Worm (Caenorhabditis elegans) whole organism, mixed stage, embryonic: ENCODE measurements around the gene R07B7.9.

Experiments used
- M03D4.4 ChIP-seq: sonication (generic microtip); optimal IDR thresholded peaks from 2 replicates; lab custom pipeline; 2017; ENCODE audit warnings: mild to moderate bottlenecking, missing genetic modification characterization, missing compliant biosample characterization
- bed-3 ChIP-seq: fragments of 200-800 bp; sonication (Bioruptor generic); optimal IDR thresholded peaks from 3 replicates; lab custom pipeline; 2018; ENCODE audit warnings: mild to moderate bottlenecking, missing genetic modification characterization, moderate library complexity, missing compliant biosample characterization
- blmp-1 ChIP-seq: fragments of 150-350 bp; optimal IDR thresholded peaks from 2 replicates; lab custom pipeline; 2014; ENCODE audit warnings: missing biosample characterization, missing genetic modification characterization
- ceh-39 ChIP-seq: fragments of 150-350 bp; optimal IDR thresholded peaks from 2 replicates; lab custom pipeline; 2014; ENCODE audit warnings: missing biosample characterization, missing genetic modification characterization
- ceh-43 ChIP-seq: fragments of 200-800 bp; sonication (Bioruptor generic); optimal IDR thresholded peaks from 2 replicates; lab custom pipeline; 2018; ENCODE audit warnings: mild to moderate bottlenecking, missing genetic modification characterization, moderate library complexity, missing compliant biosample characterization
- ces-1 ChIP-seq: fragments of 150-350 bp; optimal IDR thresholded peaks from 2 replicates; lab custom pipeline; 2014; ENCODE audit warnings: missing biosample characterization, missing genetic modification reagents, missing genetic modification characterization
- elt-3 ChIP-seq: fragments of 150-350 bp; optimal IDR thresholded peaks from 2 replicates; lab custom pipeline; 2014; ENCODE audit warnings: missing biosample characterization, missing genetic modification characterization
- flh-1 ChIP-seq: fragments of 200-800 bp; sonication (Bioruptor generic); optimal IDR thresholded peaks from 2 replicates; lab custom pipeline; 2018; ENCODE audit warnings: mild to moderate bottlenecking, missing genetic modification characterization, moderate library complexity, missing compliant biosample characterization
- ham-2 ChIP-seq: fragments of 200-800 bp; sonication (Bioruptor generic); optimal IDR thresholded peaks from 2 replicates; lab custom pipeline; 2018; ENCODE audit warnings: mild to moderate bottlenecking, missing genetic modification characterization, missing compliant biosample characterization
- hlh-1 ChIP-seq: fragments of 150-350 bp; optimal IDR thresholded peaks from 2 replicates; lab custom pipeline; 2014; ENCODE audit warnings: missing biosample characterization, missing genetic modification reagents, missing genetic modification characterization
- lin-13 ChIP-seq: fragments of 150-350 bp; optimal IDR thresholded peaks from 2 replicates; lab custom pipeline; 2014; ENCODE audit warnings: missing biosample characterization, missing genetic modification characterization
- lsy-2 ChIP-seq: fragments of 150-350 bp; optimal IDR thresholded peaks from 2 replicates; lab custom pipeline; 2014; ENCODE audit warnings: missing biosample characterization, missing genetic modification characterization
- mab-5 ChIP-seq: fragments of 150-350 bp; optimal IDR thresholded peaks from 2 replicates; lab custom pipeline; 2014; ENCODE audit warnings: missing biosample characterization, missing genetic modification characterization
- mls-2 ChIP-seq: sonication (generic microtip); optimal IDR thresholded peaks from 2 replicates; lab custom pipeline; 2016; ENCODE audit warnings: mild to moderate bottlenecking, missing genetic modification characterization, moderate library complexity, missing compliant biosample characterization
- nhr-2 ChIP-seq: fragments of 150-350 bp; optimal IDR thresholded peaks from 2 replicates; lab custom pipeline; 2014; ENCODE audit warnings: missing biosample characterization, missing genetic modification characterization
- nhr-237 ChIP-seq: fragments of 150-350 bp; optimal IDR thresholded peaks from 2 replicates; lab custom pipeline; 2014; ENCODE audit warnings: missing biosample characterization, missing genetic modification characterization
- nhr-28 ChIP-seq: fragments of 150-350 bp; optimal IDR thresholded peaks from 2 replicates; lab custom pipeline; 2014; ENCODE audit warnings: missing biosample characterization, missing genetic modification characterization
- sem-2 ChIP-seq: fragments of 200-800 bp; sonication (Bioruptor generic); optimal IDR thresholded peaks from 2 replicates; lab custom pipeline; 2018; ENCODE audit warnings: mild to moderate bottlenecking, missing genetic modification characterization, missing compliant biosample characterization
- snpc-4 ChIP-seq: fragments of 150-350 bp; optimal IDR thresholded peaks from 2 replicates; lab custom pipeline; 2014; ENCODE audit warnings: missing biosample characterization, missing genetic modification characterization
- tbx-8 ChIP-seq: fragments of 200-800 bp; sonication (Bioruptor generic); optimal IDR thresholded peaks from 2 replicates; lab custom pipeline; 2018; ENCODE audit warnings: mild to moderate bottlenecking, missing genetic modification characterization, moderate library complexity, missing compliant biosample characterization
- unc-120 ChIP-seq: sonication (generic microtip); optimal IDR thresholded peaks from 2 replicates; lab custom pipeline; 2017; ENCODE audit warnings: missing genetic modification characterization, missing compliant biosample characterization; ENCODE audit not compliant: poor library complexity, severe bottlenecking
- unc-39 ChIP-seq: fragments of 150-350 bp; optimal IDR thresholded peaks from 2 replicates; lab custom pipeline; 2014; ENCODE audit warnings: missing biosample characterization, missing genetic modification characterization
- unc-62 ChIP-seq: fragments of 150-350 bp; optimal IDR thresholded peaks from 2 replicates; lab custom pipeline; 2014; ENCODE audit warnings: missing biosample characterization, missing genetic modification reagents, missing genetic modification characterization
- zip-8 ChIP-seq: fragments of 150-350 bp; optimal IDR thresholded peaks from 2 replicates; lab custom pipeline; 2014; ENCODE audit warnings: missing biosample characterization, missing genetic modification characterization
- ztf-11 ChIP-seq: fragments of 150-350 bp; optimal IDR thresholded peaks from 2 replicates; lab custom pipeline; 2014; ENCODE audit warnings: missing biosample characterization, missing genetic modification characterization

Gene R07B7.9

DNA sequence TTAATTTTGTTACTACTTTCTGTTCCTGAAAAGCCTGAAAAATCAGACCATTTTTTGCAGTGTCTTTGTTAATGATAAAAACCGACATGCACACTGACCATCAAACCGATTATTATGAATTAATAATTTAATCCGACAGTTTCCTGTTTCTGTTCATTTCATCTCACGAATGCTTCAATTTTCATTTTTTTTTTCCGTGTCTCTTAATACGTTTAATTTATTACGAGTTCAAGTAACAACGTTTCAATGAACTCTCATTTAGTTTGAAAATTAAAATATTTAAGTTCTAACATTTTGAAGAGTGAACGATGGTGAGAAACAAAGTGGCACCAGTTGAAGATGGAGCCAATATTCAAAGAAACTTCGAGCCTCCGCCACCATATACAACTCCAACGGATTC lies 34.5 kb upstream of the R07B7.9 start, which contains the start of gene spin-1:
spin-1 (plus strand) TSS at position 301 of the 400 bp plus-strand sequence.
- TF ChIP-seq ztf-11 (no peak), sem-2 (GFP tag; lab: Kevin White, UChicago) (no peak), nhr-28 (tag; lab: Kevin White, UChicago) (no peak), lsy-2 (tag; lab: Kevin White, UChicago) (no peak), M03D4.4 (tag; lab: Kevin White, UChicago) (no peak), flh-1 (GFP tag; lab: Kevin White, UChicago) (no peak), nhr-2 (tag; lab: Kevin White, UChicago) (no peak), unc-62 (GFP tag; lab: Kevin White, UChicago) (no peak), mls-2 (tag; lab: Kevin White, UChicago) (no peak), elt-3 (tag; lab: Kevin White, UChicago) (no peak), hlh-1 (tag; lab: Kevin White, UChicago) (no peak), ceh-39 (no peak), lin-13 (tag; lab: Kevin White, UChicago) (no peak), tbx-8 (GFP tag; lab: Kevin White, UChicago) (no peak), bed-3 (no peak)

DNA sequence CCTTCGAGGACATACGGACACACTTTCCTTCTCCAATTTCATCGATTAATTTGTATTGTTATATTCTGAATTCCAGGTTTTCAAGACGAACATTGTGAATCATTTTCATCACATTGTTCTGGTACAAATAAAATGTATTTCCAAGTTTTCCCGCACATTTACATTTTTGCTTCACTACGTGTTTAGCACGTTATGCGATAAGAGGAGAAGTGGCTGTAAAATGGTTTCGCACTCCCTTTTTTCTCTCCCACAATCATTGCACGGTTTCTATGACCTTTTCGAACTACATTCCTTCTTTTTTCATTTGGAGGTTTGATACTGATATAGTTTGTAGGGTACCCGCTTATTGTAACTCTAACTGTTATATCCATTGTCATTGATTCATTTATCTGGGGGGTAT lies 33.6 kb upstream of the R07B7.9 start:
- TF ChIP-seq lin-13 (tag; lab: Kevin White, UChicago) (no peak), nhr-28 (tag; lab: Kevin White, UChicago) (no peak), mls-2 (tag; lab: Kevin White, UChicago) (no peak), ceh-43 (GFP tag; lab: Kevin White, UChicago) (no peak), mab-5 (tag; lab: Kevin White, UChicago) (no peak), zip-8 (tag; lab: Kevin White, UChicago) (no peak), hlh-1 (tag; lab: Kevin White, UChicago) (no peak)
- TF ChIP-seq, all 35 proteins: peak for 0

DNA sequence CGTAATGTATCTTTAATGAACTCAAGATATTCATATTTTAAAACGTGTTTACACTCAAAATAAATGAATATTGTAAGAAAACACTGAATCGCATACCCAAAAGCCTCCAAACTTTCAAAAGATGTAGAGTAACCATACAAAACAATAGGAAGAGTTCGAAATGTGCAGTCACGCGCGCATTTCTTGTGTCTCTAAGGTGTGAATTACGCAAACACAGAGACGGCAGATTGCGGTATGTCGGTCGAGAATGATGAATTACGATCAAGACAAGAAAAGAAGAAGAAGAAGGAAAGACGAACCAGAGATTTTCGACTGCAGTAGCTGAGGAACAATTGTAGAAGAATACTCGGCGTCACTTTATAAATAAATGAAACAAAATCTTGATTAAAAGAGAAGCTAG lies 31.3 kb upstream of the R07B7.9 start, which contains the start of gene lhpp-1:
lhpp-1 (minus strand) TSS at position 354 of the 400 bp plus-strand sequence.
- TF ChIP-seq zip-8 (tag; lab: Kevin White, UChicago) (peak; percentile 47), M03D4.4 (tag; lab: Kevin White, UChicago) (no peak)

DNA sequence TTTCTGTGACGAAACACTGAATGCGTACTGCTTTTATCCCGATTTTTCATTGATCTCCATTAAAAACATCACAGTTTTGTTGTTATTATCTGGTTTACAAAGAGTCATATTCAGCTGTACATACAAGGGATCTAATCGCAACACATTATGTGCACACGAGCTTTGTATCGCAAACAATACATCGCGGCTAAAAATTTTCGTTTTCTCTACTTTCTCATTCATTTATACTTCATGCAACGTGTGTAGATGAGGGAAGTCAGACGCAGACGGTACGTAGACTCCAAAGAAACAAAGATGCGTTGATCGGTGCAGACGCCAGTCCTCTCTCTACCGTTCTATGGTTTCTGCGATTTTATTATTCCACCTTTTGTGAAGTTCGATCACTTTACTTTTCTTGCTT lies 26.7 kb upstream of the R07B7.9 start, which contains the start of gene nhr-136:
nhr-136 (plus strand) TSS at position 301 of the 400 bp plus-strand sequence.
- TF ChIP-seq ham-2 (GFP tag; lab: Kevin White, UChicago) (peak; percentile 9), zip-8 (tag; lab: Kevin White, UChicago) (no peak)

DNA sequence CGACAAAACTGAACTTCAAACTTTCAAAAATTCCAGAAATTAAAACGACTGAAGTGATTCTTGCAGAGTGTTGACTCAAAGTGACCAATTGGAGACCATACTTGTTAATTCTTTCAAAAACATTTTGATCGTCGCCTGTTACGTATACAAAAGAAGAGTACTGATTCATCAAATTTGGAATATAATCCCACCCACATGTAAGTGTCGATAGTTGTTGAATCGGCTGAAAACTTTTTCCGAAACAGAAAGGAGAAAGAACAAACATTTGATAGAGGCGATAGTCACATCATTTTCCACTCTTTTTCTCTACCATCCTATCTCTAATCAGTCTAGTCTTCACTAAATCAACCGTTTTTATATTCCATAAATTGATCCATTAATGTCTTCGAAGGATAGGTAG lies 23.7 kb upstream of the R07B7.9 start, which contains the start of gene nhr-153:
nhr-153 (plus strand) TSS at position 301 of the 400 bp plus-strand sequence.
- TF ChIP-seq nhr-237 (tag; lab: Kevin White, UChicago): no peak
- TF ChIP-seq snpc-4 (tag; lab: Kevin White, UChicago): no peak
- no peak for TF ChIP-seq tbx-8 (GFP tag; lab: Kevin White, UChicago)
- no peak for TF ChIP-seq lsy-2 (tag; lab: Kevin White, UChicago)
- TF ChIP-seq mls-2 (tag; lab: Kevin White, UChicago): no peak
- no peak for TF ChIP-seq elt-3 (tag; lab: Kevin White, UChicago)
- no peak for TF ChIP-seq unc-120

DNA sequence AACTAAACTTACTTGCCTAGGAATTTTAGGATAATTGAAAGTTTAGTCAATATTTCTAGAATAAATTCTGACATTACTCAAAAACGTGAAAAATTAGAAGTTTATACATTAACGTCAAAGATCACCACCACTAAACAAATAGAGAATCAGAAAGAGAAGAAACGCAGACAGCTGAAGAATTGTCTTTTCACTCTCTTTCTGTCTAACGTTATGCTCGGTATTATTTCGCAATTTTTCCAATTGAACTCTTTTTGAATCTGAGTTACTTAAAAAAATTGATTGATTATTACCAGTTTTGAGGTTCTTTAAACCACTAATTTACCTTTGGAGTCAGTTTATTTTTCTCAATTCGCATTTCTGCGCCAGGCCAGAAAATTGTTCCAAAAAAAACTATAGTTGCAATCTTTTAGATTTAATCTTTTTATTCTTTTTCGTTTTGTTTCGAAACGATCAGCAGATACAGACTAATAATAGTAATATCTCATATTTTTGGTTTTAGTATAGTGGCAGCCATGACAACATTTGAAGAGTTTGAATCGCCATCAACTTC lies 20.7 kb upstream of the R07B7.9 start, which contains the start of gene nhr-154:
nhr-154 (plus strand) TSS at position 500 of the 550 bp plus-strand sequence.
- TF ChIP-seq unc-39 (tag; lab: Kevin White, UChicago): no peak
- peak; percentile 27 for TF ChIP-seq nhr-237 (tag; lab: Kevin White, UChicago)
- TF ChIP-seq, all 35 proteins: peak for 1

DNA sequence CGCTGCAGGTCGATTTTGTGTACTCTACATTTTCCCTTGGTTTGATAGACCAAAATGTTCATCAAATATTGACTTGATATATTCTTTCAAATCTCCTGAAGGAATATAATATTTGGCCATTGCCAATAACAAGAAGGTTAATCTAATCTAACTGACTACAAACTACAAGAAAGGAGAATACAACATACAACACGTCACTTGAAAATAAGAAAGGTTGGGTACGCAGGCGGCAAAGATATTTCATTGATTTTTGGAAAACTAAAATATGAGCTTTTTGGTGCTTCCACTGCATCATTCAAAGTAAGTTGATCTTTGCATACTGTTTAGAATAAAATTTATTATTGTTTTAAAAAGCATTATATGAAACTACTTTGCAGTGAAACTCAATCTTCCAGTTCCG lies 17.9 kb upstream of the R07B7.9 start, which contains the start of gene nhr-209:
nhr-209 (plus strand) TSS at position 27 of the 400 bp plus-strand sequence.
- no peak for TF ChIP-seq bed-3
- TF ChIP-seq nhr-2 (tag; lab: Kevin White, UChicago): no peak
- TF ChIP-seq blmp-1: no peak

DNA sequence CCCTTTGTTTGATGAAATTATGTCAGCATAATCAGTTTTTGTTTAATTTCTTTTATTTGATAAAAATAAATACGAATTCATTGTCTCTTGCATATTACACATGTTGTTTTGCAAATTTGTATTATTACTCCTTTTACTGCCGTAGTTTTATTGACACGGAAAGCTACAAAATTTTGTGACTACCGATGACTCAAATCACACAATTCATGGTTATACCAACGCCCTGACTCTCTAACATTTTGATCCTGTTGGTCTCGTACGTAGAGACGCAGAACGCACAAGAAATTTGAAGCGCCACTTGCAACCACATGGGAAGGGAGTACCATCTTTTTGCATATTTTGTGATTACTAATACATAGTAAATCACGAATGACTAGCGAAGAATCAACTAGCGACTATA lies 15.7 kb upstream of the R07B7.9 start, which contains the start of gene nhr-207:
nhr-207 (plus strand) TSS at position 282 of the 400 bp plus-strand sequence.
- TF ChIP-seq ham-2 (GFP tag; lab: Kevin White, UChicago) (no peak), unc-62 (GFP tag; lab: Kevin White, UChicago) (no peak), ces-1 (GFP tag; lab: Kevin White, UChicago) (peak; percentile 28)
